Worm (Caenorhabditis elegans): Measurements from ENCODE around the gene bath-47.

The bath-47 gene

ce11 chrII:1597101-1598088 lies 4.2 kb upstream of the bath-47 start, which contains the start of gene bath-46:
TSS of gene bath-46 (plus strand) at chrII:1597906.
- no peak for TF ChIP-seq dao-5 (tag; optimal IDR thresholded peaks at IDR 0.05)

DNA sequence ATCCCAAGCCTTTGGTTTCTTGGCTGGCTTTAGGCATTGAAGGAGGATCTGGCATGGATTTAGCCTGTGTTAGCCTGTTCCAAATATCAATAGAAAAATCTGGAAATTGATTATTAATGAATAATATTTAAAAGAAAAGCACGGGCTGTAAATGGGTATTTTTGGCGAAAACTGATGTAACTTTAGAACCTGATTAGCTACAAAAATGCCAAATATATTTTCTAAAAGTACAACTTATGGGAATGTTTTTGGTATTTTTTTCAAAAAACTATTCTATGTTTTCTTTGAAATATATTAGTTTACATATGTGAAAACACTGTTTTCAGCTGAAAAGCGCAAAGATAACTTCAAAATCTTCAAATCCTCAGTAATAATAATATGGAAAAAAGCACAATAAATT lies 950 bp upstream of the bath-47 start, which contains the start of gene bath-26:
Gene bath-26 (minus strand): TSS at position 101 of the 400 bp plus-strand sequence.
- TF ChIP-seq him-1 (tag; optimal IDR thresholded peaks at IDR 0.05) (no peak), dao-5 (tag; optimal IDR thresholded peaks at IDR 0.05) (no peak), W03F9.2 (tag; optimal IDR thresholded peaks at IDR 0.05) (no peak)

ce11 chrII:1603049-1603448 lies 1.4 kb downstream of the bath-47 start:
- TF ChIP-seq W03F9.2 (tag; optimal IDR thresholded peaks at IDR 0.05) = no peak
- TF ChIP-seq him-1 (tag; optimal IDR thresholded peaks at IDR 0.05) = no peak
- TF ChIP-seq dao-5 (tag; optimal IDR thresholded peaks at IDR 0.05) = no peak

- TF ChIP-seq him-1 (tag; optimal IDR thresholded peaks at IDR 0.05) (no peak), dao-5 (tag; optimal IDR thresholded peaks at IDR 0.05) (no peak), W03F9.2 (tag; optimal IDR thresholded peaks at IDR 0.05) (no peak)
Measured at ce11 chrII:1605010-1605409, 3.4 kb downstream of the bath-47 start.

DNA sequence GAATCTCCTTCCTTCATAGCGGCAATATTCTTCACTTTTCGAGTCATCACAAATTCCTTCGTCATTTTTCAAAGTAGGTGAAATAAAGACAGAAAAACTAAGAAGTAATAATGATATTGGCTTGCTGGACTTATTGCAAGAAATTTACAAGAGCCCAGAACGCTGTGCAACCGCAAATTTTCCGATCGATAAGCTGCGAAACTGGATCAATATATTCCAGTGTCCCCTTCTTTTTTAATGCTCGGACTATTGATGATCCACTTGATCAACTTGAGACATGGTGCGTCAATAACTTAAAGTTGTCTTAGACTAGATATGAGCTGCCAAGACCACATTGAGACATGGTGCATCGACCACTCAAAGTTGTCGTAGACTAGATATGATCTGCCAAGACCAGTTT lies 4.5 kb downstream of the bath-47 start, which contains the start of gene bath-33:
Gene bath-33 (minus strand): TSS at position 101 of the 400 bp plus-strand sequence.
- no peak for TF ChIP-seq dao-5 (tag; optimal IDR thresholded peaks at IDR 0.05)
- TF ChIP-seq W03F9.2 (tag; optimal IDR thresholded peaks at IDR 0.05) = no peak
- TF ChIP-seq him-1 (tag; optimal IDR thresholded peaks at IDR 0.05) = no peak

- no peak for TF ChIP-seq W03F9.2 (tag; optimal IDR thresholded peaks at IDR 0.05)
- no peak for TF ChIP-seq him-1 (tag; optimal IDR thresholded peaks at IDR 0.05)
- TF ChIP-seq dao-5 (tag; optimal IDR thresholded peaks at IDR 0.05) = no peak
Measured at ce11 chrII:1607575-1607974, 6.0 kb downstream of the bath-47 start.

DNA sequence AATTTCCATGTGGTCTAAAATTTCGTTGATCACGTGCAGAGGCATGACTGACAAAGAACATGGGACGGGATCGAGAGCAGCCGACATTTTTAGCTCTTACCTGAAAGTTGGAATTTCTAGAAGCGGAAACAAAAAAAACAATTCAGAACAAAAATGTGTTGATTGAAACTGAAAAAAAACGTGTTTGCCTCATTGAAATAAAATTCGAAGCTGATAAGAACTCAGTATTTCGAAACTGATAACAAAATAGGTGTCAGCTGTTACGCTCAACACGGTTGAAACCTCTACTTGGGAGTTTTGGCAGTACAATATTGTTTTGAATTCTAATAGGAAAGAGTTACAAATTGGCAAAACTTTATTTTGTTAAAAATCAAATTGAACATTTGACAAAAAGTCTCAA lies 7.3 kb downstream of the bath-47 start:
- TF ChIP-seq dao-5 (tag; optimal IDR thresholded peaks at IDR 0.05) = no peak
- no peak for TF ChIP-seq W03F9.2 (tag; optimal IDR thresholded peaks at IDR 0.05)
- no peak for TF ChIP-seq him-1 (tag; optimal IDR thresholded peaks at IDR 0.05)

DNA sequence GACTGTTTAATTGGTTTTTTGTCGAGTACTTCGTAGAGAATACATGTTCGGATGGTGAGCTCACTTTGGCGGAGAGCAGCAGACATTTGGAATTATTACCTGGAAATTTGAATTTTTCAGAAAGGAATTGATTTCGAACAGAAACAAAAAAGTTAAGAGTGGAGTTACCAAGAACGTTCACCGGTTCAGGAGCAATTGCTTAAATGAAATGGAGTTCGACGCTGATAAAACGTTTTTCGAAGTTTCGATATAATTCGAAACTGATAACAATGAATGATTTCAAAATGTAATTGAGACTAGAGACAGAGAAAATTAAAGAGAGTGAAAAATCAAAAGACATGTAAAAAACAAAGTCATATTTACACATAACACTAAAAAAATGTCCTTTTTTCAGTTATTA lies 9.0 kb downstream of the bath-47 start, which contains the start of gene fbxa-163:
Gene fbxa-163 (minus strand): TSS at position 101 of the 400 bp plus-strand sequence.
- TF ChIP-seq W03F9.2 (tag; optimal IDR thresholded peaks at IDR 0.05) = no peak
- TF ChIP-seq dao-5 (tag; optimal IDR thresholded peaks at IDR 0.05) = no peak
- no peak for TF ChIP-seq him-1 (tag; optimal IDR thresholded peaks at IDR 0.05)

DNA sequence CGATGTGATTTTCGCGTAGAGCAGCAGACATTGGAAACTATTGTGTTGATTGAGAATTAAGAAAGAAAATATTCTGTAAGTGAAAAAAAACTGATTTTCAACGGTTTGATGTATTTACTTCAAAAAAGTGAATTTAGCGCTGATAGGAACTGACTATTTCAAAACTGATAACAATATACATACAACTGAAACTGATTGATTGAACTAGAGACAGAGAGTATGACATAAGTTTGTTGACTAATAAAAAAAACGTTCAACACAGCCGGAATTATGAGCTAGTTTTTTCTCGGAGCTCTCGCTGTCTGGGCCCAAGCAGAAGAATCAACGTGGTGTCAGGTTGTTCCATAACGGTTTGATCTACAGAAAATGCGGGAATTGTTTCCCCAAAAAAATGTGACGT lies 12.4 kb downstream of the bath-47 start, which contains the start of gene fbxa-164:
Gene fbxa-164 (minus strand): TSS at position 101 of the 400 bp plus-strand sequence.
- TF ChIP-seq dao-5 (tag; optimal IDR thresholded peaks at IDR 0.05) (no peak), W03F9.2 (tag; optimal IDR thresholded peaks at IDR 0.05) (no peak), him-1 (tag; optimal IDR thresholded peaks at IDR 0.05) (no peak)

ce11 chrII:1616382-1616781 lies 14.8 kb downstream of the bath-47 start, which contains the start of gene fbxa-165:
TSS of gene fbxa-165 (minus strand) at chrII:1616482.
- no peak for TF ChIP-seq W03F9.2 (tag; optimal IDR thresholded peaks at IDR 0.05)
- TF ChIP-seq dao-5 (tag; optimal IDR thresholded peaks at IDR 0.05) = no peak
- no peak for TF ChIP-seq him-1 (tag; optimal IDR thresholded peaks at IDR 0.05)

DNA sequence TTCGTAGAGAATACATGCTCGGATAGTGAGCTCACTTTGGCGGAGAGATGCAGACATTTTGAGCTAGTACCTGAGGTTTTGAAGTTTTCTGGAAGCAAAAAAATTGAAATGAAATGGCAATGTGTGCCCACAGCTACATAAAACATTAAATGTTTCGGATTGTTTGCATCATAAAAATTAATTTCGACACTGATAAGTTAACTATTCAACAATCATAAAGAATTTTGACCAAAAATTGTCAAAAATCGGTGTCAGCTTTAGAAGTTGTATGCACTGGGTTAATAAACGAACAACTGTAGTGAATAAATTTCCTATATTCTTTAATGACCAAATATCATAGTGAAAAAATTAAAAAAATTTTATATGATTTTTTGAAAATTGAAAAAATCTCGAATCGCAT lies 17.3 kb downstream of the bath-47 start, which contains the start of gene fbxa-166:
Gene fbxa-166 (minus strand): TSS at position 101 of the 400 bp plus-strand sequence.
- TF ChIP-seq him-1 (tag; optimal IDR thresholded peaks at IDR 0.05) = no peak
- no peak for TF ChIP-seq dao-5 (tag; optimal IDR thresholded peaks at IDR 0.05)
- no peak for TF ChIP-seq W03F9.2 (tag; optimal IDR thresholded peaks at IDR 0.05)

- TF ChIP-seq him-1 (tag; optimal IDR thresholded peaks at IDR 0.05) = no peak
- no peak for TF ChIP-seq W03F9.2 (tag; optimal IDR thresholded peaks at IDR 0.05)
- no peak for TF ChIP-seq dao-5 (tag; optimal IDR thresholded peaks at IDR 0.05)
Measured at ce11 chrII:1621180-1621579, 19.6 kb downstream of the bath-47 start, which contains the start of gene fbxa-158. TSS of gene fbxa-158 (minus strand) at chrII:1621280.

- TF ChIP-seq dao-5 (tag; optimal IDR thresholded peaks at IDR 0.05) (no peak), W03F9.2 (tag; optimal IDR thresholded peaks at IDR 0.05) (no peak), him-1 (tag; optimal IDR thresholded peaks at IDR 0.05) (no peak)
Measured at ce11 chrII:1621795-1622194, 20.2 kb downstream of the bath-47 start.

DNA sequence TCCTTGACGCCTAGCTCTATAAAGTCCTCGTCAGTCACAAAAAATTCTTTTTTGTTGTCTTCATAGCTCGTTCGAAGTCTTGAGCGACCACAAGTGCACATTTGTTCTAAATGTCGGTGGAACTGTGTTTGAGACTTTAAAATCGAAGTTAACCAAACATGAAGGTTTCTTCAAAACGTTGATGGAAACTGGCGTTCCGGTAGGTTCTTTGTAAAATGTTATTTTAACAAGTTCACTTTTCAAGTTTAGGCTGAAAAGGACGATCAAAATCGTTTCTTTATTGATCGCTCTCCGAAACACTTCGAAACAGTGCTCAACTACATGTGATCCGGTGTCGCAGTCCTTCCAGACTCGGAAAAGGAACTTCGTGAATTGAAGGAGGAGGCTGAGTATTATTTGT lies 23.0 kb downstream of the bath-47 start, which contains the start of gene fbxa-160:
Gene fbxa-160 (minus strand): TSS at position 101 of the 400 bp plus-strand sequence.
- TF ChIP-seq W03F9.2 (tag; optimal IDR thresholded peaks at IDR 0.05) = no peak

Data from whole organism, L4/young adult.